Worm (Caenorhabditis elegans) whole organism, L2 larva: ENCODE data around the gene sup-9.

Source experiments
- C34F6.9 ChIP-seq: fragments of 150-350 bp; optimal IDR thresholded peaks from 2 replicates; lab custom pipeline; 2014; ENCODE audit warnings: missing biosample characterization, missing genetic modification characterization
- F13H6.1 ChIP-seq: sonication (generic microtip); optimal IDR thresholded peaks from 2 replicates; lab custom pipeline; 2016; ENCODE audit warnings: missing genetic modification characterization, missing compliant biosample characterization
- R02D3.7 ChIP-seq: fragments of 150-350 bp; optimal IDR thresholded peaks from 2 replicates; lab custom pipeline; 2014; ENCODE audit warnings: missing biosample characterization, missing genetic modification characterization
- Y55F3AM.14 ChIP-seq: fragments of 200-800 bp; sonication (Bioruptor generic); optimal IDR thresholded peaks from 2 replicates; lab custom pipeline; 2018; ENCODE audit warnings: mild to moderate bottlenecking, missing genetic modification characterization, missing compliant biosample characterization
- aly-2 ChIP-seq: fragments of 150-350 bp; optimal IDR thresholded peaks from 2 replicates; lab custom pipeline; 2014; ENCODE audit warnings: missing biosample characterization, missing genetic modification characterization
- ama-1 ChIP-seq: fragments of 150-350 bp; optimal IDR thresholded peaks from 2 replicates; lab custom pipeline; 2018; ENCODE audit warnings: inconsistent platforms
- blmp-1 ChIP-seq: sonication (generic microtip); optimal IDR thresholded peaks from 2 replicates; lab custom pipeline; 2017; ENCODE audit warnings: missing genetic modification characterization, mild to moderate bottlenecking, missing compliant biosample characterization, antibody characterized with exemption, moderate library complexity; ENCODE audit not compliant: insufficient read depth
- ceh-16 ChIP-seq: fragments of 150-350 bp; optimal IDR thresholded peaks from 2 replicates; lab custom pipeline; 2014; ENCODE audit warnings: missing biosample characterization, missing genetic modification characterization
- ceh-82 ChIP-seq: fragments of 150-350 bp; optimal IDR thresholded peaks from 2 replicates; lab custom pipeline; 2014; ENCODE audit warnings: missing biosample characterization, missing genetic modification characterization
- crh-2 ChIP-seq: sonication (generic microtip); optimal IDR thresholded peaks from 2 replicates; lab custom pipeline; 2017; ENCODE audit warnings: missing biosample characterization, missing genetic modification characterization
- dmd-4 ChIP-seq: sonication (generic microtip); optimal IDR thresholded peaks from 2 replicates; lab custom pipeline; 2017; ENCODE audit warnings: missing biosample characterization, missing genetic modification characterization
- elt-1 ChIP-seq: fragments of 150-350 bp; optimal IDR thresholded peaks from 2 replicates; lab custom pipeline; 2014; ENCODE audit warnings: missing biosample characterization, missing genetic modification characterization
- elt-3 ChIP-seq: sonication (generic microtip); optimal IDR thresholded peaks from 2 replicates; lab custom pipeline; 2017; ENCODE audit warnings: missing biosample characterization, missing genetic modification characterization
- fos-1 ChIP-seq: fragments of 150-350 bp; optimal IDR thresholded peaks from 2 replicates; lab custom pipeline; 2014; ENCODE audit warnings: missing biosample characterization, missing genetic modification characterization
- lin-13 ChIP-seq: fragments of 150-350 bp; optimal IDR thresholded peaks from 2 replicates; lab custom pipeline; 2014; ENCODE audit warnings: missing biosample characterization, missing genetic modification reagents, missing genetic modification characterization
- lsy-2 ChIP-seq, 2 experiments: fragments of 150-350 bp in 1 of 2; sonication (generic microtip) in 1 of 2; optimal IDR thresholded peaks; 2 replicates each; lab custom pipeline; 2014 to 2017; ENCODE audit warnings: missing biosample characterization in 2 of 2, missing genetic modification characterization in 2 of 2
- mab-5 ChIP-seq: fragments of 150-350 bp; optimal IDR thresholded peaks from 2 replicates; lab custom pipeline; 2014; ENCODE audit warnings: missing biosample characterization, missing genetic modification characterization
- mbf-1 ChIP-seq: sonication (generic microtip); optimal IDR thresholded peaks from 2 replicates; lab custom pipeline; 2017; ENCODE audit warnings: missing biosample characterization, missing genetic modification characterization
- mdl-1 ChIP-seq, 2 experiments: fragments of 150-350 bp in 1 of 2; sonication (generic microtip) in 1 of 2; optimal IDR thresholded peaks; 2 replicates each; lab custom pipeline; 2017; ENCODE audit warnings: missing biosample characterization in 2 of 2, missing genetic modification characterization in 2 of 2
- nhr-10 ChIP-seq: sonication (generic microtip); optimal IDR thresholded peaks from 2 replicates; lab custom pipeline; 2017; ENCODE audit warnings: missing biosample characterization, missing genetic modification characterization
- nhr-11 ChIP-seq: fragments of 150-350 bp; optimal IDR thresholded peaks from 2 replicates; lab custom pipeline; 2014; ENCODE audit warnings: missing biosample characterization, missing genetic modification characterization
- nhr-12 ChIP-seq: fragments of 150-350 bp; optimal IDR thresholded peaks from 2 replicates; lab custom pipeline; 2014; ENCODE audit warnings: missing biosample characterization, missing genetic modification characterization
- nhr-129 ChIP-seq: fragments of 150-350 bp; optimal IDR thresholded peaks from 2 replicates; lab custom pipeline; 2014; ENCODE audit warnings: missing biosample characterization, missing genetic modification characterization
- nhr-21 ChIP-seq: fragments of 150-350 bp; optimal IDR thresholded peaks from 2 replicates; lab custom pipeline; 2014; ENCODE audit warnings: missing biosample characterization, missing genetic modification characterization
- nhr-23 ChIP-seq: fragments of 150-350 bp; optimal IDR thresholded peaks from 2 replicates; lab custom pipeline; 2014; ENCODE audit warnings: missing biosample characterization, missing genetic modification reagents, missing genetic modification characterization
- nhr-237 ChIP-seq: fragments of 150-350 bp; optimal IDR thresholded peaks from 2 replicates; lab custom pipeline; 2014; ENCODE audit warnings: missing biosample characterization, missing genetic modification characterization
- nhr-25 ChIP-seq: fragments of 150-350 bp; sonication (generic microtip); optimal IDR thresholded peaks from 3 replicates; lab custom pipeline; 2014; ENCODE audit warnings: missing biosample characterization, missing genetic modification characterization
- nhr-77 ChIP-seq: fragments of 150-350 bp; optimal IDR thresholded peaks from 2 replicates; lab custom pipeline; 2014; ENCODE audit warnings: missing biosample characterization, missing genetic modification characterization
- peb-1 ChIP-seq: fragments of 150-350 bp; optimal IDR thresholded peaks from 2 replicates; lab custom pipeline; 2014; ENCODE audit warnings: missing biosample characterization, missing genetic modification characterization
- sem-4 ChIP-seq: fragments of 150-350 bp; optimal IDR thresholded peaks from 2 replicates; lab custom pipeline; 2014; ENCODE audit warnings: missing biosample characterization, missing genetic modification reagents, missing genetic modification characterization
- skn-1 ChIP-seq: sonication (generic microtip); optimal IDR thresholded peaks from 2 replicates; lab custom pipeline; 2017; ENCODE audit warnings: missing biosample characterization, missing genetic modification characterization
- sma-3 ChIP-seq: sonication (generic microtip); optimal IDR thresholded peaks from 2 replicates; lab custom pipeline; 2016; ENCODE audit warnings: missing genetic modification reagents, missing genetic modification characterization, missing compliant biosample characterization
- sma-9 ChIP-seq, 2 experiments: fragments of 150-350 bp in 1 of 2; sonication (generic microtip) in 1 of 2; optimal IDR thresholded peaks; 2 replicates each; lab custom pipeline; 2014 to 2016; ENCODE audit warnings: missing genetic modification characterization in 2 of 2, mild to moderate bottlenecking in 1 of 2, missing biosample characterization in 1 of 2, missing compliant biosample characterization in 1 of 2, missing genetic modification reagents in 1 of 2, moderate library complexity in 1 of 2
- snpc-4 ChIP-seq: fragments of 150-350 bp; optimal IDR thresholded peaks from 2 replicates; lab custom pipeline; 2014; ENCODE audit warnings: missing biosample characterization, missing genetic modification characterization
- unc-39 ChIP-seq: fragments of 150-350 bp; optimal IDR thresholded peaks from 2 replicates; lab custom pipeline; 2014; ENCODE audit warnings: missing biosample characterization, missing genetic modification characterization
- unc-55 ChIP-seq: fragments of 150-350 bp; sonication (generic microtip); optimal IDR thresholded peaks from 3 replicates; lab custom pipeline; 2014; ENCODE audit warnings: missing biosample characterization, missing genetic modification reagents, missing genetic modification characterization
- unc-62 ChIP-seq: fragments of 150-350 bp; optimal IDR thresholded peaks from 2 replicates; lab custom pipeline; 2014; ENCODE audit warnings: missing biosample characterization, missing genetic modification reagents, missing genetic modification characterization
- zag-1 ChIP-seq: fragments of 150-350 bp; optimal IDR thresholded peaks from 2 replicates; lab custom pipeline; 2014; ENCODE audit warnings: missing biosample characterization, missing genetic modification characterization
- ztf-1 ChIP-seq: fragments of 200-800 bp; sonication (Bioruptor generic); conservative IDR thresholded peaks from 2 replicates; pipeline ENCODE4 v1.3.6; 2022; ENCODE audit warnings: missing genetic modification characterization, missing compliant biosample characterization
- ztf-11 ChIP-seq: sonication (generic microtip); optimal IDR thresholded peaks from 2 replicates; lab custom pipeline; 2017; ENCODE audit warnings: missing biosample characterization, missing genetic modification characterization
- ztf-4 ChIP-seq: fragments of 150-350 bp; optimal IDR thresholded peaks from 2 replicates; lab custom pipeline; 2014; ENCODE audit warnings: missing biosample characterization, missing genetic modification characterization

sup-9 gene

DNA sequence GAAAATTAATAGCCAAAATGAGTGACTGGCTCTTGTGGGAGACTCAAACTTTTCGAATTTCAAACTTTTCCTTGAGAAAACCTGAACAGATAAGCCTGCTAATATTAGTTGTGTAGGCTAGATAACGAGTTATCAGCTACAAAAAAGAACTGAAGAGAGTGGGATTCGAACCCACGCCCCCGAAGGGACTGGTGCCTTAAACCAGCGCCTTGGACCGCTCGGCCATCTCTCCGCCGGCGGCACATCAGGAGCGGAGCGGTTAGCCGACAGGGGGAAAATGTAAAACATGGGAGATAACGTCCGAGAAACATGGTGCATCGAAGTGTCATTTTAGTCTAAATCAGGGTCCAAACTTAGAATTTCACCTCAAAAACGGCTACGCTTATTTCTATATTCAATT, 48.8 kb upstream of the sup-9 start:
- no peak for TF ChIP-seq dmd-4
- no peak for TF ChIP-seq nhr-77
- no peak for TF ChIP-seq Y55F3AM.14 (GFP tag; lab: Kevin White, UChicago)
- TF ChIP-seq nhr-129: no peak
- no peak for TF ChIP-seq crh-2 (tag; lab: Kevin White, UChicago)
- TF ChIP-seq peb-1 (tag; lab: Kevin White, UChicago): no peak
- no peak for TF ChIP-seq lin-13 (GFP tag; lab: Kevin White, UChicago)
- TF ChIP-seq elt-1 (tag; lab: Kevin White, UChicago): no peak
- no peak for TF ChIP-seq ztf-11 (tag; lab: Kevin White, UChicago)
- no peak for TF ChIP-seq nhr-11 (tag; lab: Kevin White, UChicago)
- no peak for TF ChIP-seq fos-1
- TF ChIP-seq, all 48 proteins: peak for 0

ce11 chrII:2735192-2735591, 48.4 kb upstream of the sup-9 start, which contains the start of gene wdr-31:
wdr-31 (minus strand) TSS chrII:2735292.
- TF ChIP-seq F13H6.1 (tag; lab: Kevin White, UChicago): no peak
- TF ChIP-seq elt-3 (tag; lab: Kevin White, UChicago): no peak
- TF ChIP-seq ztf-4: no peak
- TF ChIP-seq ztf-1 (GFP tag; lab: Robert Waterston, UW): no peak
- no peak for TF ChIP-seq blmp-1 (tag; lab: Kevin White, UChicago)
- no peak for TF ChIP-seq sma-3
- no peak for TF ChIP-seq dmd-4
- no peak for TF ChIP-seq nhr-21
- TF ChIP-seq, all 48 proteins: peak for 0

DNA sequence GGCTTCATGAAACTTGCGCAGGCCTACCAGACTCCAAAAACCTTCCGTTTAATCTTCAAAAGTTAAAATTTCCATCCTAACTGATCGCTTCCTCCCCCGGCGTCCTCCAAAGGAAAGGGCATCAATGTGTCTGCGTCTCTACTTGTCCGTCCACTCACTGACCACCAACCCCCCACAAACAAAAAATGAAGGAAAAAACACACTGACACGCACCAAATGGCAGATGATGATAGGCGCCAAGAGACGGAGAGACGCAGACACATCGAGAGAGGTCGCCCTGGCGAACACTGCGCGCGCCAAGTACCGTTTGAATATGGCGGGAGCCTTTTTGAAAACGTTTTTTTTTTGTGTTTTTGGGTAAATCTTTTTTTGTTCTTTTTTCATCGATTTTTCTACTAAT, 47.9 kb upstream of the sup-9 start:
- TF ChIP-seq blmp-1 (tag; lab: Kevin White, UChicago) (no peak), nhr-25 (no peak), ama-1 (lab: Kevin White, UChicago) (no peak), snpc-4 (no peak), Y55F3AM.14 (GFP tag; lab: Kevin White, UChicago) (no peak), R02D3.7 (tag; lab: Kevin White, UChicago) (no peak), ceh-16 (peak; percentile 30), C34F6.9 (tag; lab: Kevin White, UChicago) (peak; percentile 28), mdl-1 (tag; optimal IDR thresholded peaks at IDR 0.05; lab: Kevin White, UChicago) (no peak), sma-9 (GFP tag; optimal IDR thresholded peaks at IDR 0.05; lab: Kevin White, UChicago) (no peak), sma-9 (tag; optimal IDR thresholded peaks at IDR 0.05; lab: Kevin White, UChicago) (no peak), sma-3 (no peak), nhr-12 (tag; lab: Kevin White, UChicago) (no peak), nhr-11 (tag; lab: Kevin White, UChicago) (no peak), fos-1 (peak; percentile 13), aly-2 (no peak), unc-62 (GFP tag; lab: Kevin White, UChicago) (no peak), nhr-21 (no peak), nhr-23 (tag; lab: Kevin White, UChicago) (no peak), zag-1 (no peak), nhr-77 (no peak), unc-39 (tag; lab: Kevin White, UChicago) (no peak), nhr-129 (peak; percentile 4), lsy-2 (tag; optimal IDR thresholded peaks at IDR 0.05; lab: Kevin White, UChicago) (peak in 1 of 2 experiments; percentile 22), F13H6.1 (tag; lab: Kevin White, UChicago) (peak; percentile 67), lin-13 (GFP tag; lab: Kevin White, UChicago) (no peak), sem-4 (tag; lab: Kevin White, UChicago) (no peak), nhr-10 (tag; lab: Kevin White, UChicago) (no peak), crh-2 (tag; lab: Kevin White, UChicago) (no peak), mab-5 (tag; lab: Kevin White, UChicago) (no peak), skn-1 (no peak), unc-55 (no peak), nhr-237 (tag; lab: Kevin White, UChicago) (no peak), ceh-82 (tag; lab: Kevin White, UChicago) (no peak), mbf-1 (tag; lab: Kevin White, UChicago) (no peak)
